Fruit fly (Drosophila melanogaster) whole organism, embryonic: ENCODE measurements around the gene CG3337.

Experiments used
- Abd-B ChIP-seq: fragments of 200-800 bp; sonication (Bioruptor generic); optimal IDR thresholded peaks from 2 replicates; lab custom pipeline; 2018; ENCODE audit warnings: missing biosample characterization, mild to moderate bottlenecking, missing genetic modification characterization, moderate library complexity
- Aef1 ChIP-seq: fragments of 200-800 bp; sonication (Bioruptor generic); IDR thresholded peaks from 3 replicates; pipeline ENCODE4 v1.3.6; 2022; ENCODE audit warnings: missing biosample characterization, missing genetic modification characterization
- CG10366 ChIP-seq: fragments of 200-800 bp; sonication (Bioruptor generic); IDR thresholded peaks from 2 replicates; pipeline ENCODE4 v1.3.6; 2022; ENCODE audit warnings: missing biosample characterization, missing genetic modification characterization
- CG10565 ChIP-seq: fragments of 200-800 bp; sonication (Bioruptor generic); optimal IDR thresholded peaks from 3 replicates; lab custom pipeline; 2016; ENCODE audit warnings: missing biosample characterization, mild to moderate bottlenecking, missing genetic modification characterization
- CG11247 ChIP-seq: fragments of 200-800 bp; sonication (Bioruptor generic); IDR thresholded peaks from 2 replicates; pipeline ENCODE4 v1.3.6; 2022; ENCODE audit warnings: missing biosample characterization, missing genetic modification characterization
- CG12299 ChIP-seq: fragments of 200-800 bp; sonication (Bioruptor generic); optimal IDR thresholded peaks from 2 replicates; lab custom pipeline; 2018; ENCODE audit warnings: missing biosample characterization, mild to moderate bottlenecking, missing genetic modification characterization
- CG12391 ChIP-seq: fragments of 200-800 bp; sonication (Bioruptor generic); optimal IDR thresholded peaks from 3 replicates; lab custom pipeline; 2018; ENCODE audit warnings: missing biosample characterization, mild to moderate bottlenecking, missing genetic modification characterization, moderate library complexity
- CG14441 ChIP-seq: fragments of 200-800 bp; sonication (Bioruptor generic); IDR thresholded peaks from 2 replicates; pipeline ENCODE4 v1.3.6; 2022; ENCODE audit warnings: missing biosample characterization, missing genetic modification characterization
- CG14710 ChIP-seq: fragments of 200-800 bp; sonication (Bioruptor generic); optimal IDR thresholded peaks from 3 replicates; lab custom pipeline; 2019; ENCODE audit warnings: missing biosample characterization, mild to moderate bottlenecking, missing genetic modification characterization, moderate library complexity
- CG14860 ChIP-seq: fragments of 200-800 bp; sonication (Bioruptor generic); IDR thresholded peaks from 3 replicates; pipeline ENCODE4 v1.3.6; 2022; ENCODE audit warnings: missing biosample characterization, missing genetic modification characterization; ENCODE audit not compliant: partially characterized antibody
- CG1602 ChIP-seq: fragments of 200-800 bp; sonication (Bioruptor generic); optimal IDR thresholded peaks from 3 replicates; lab custom pipeline; 2016; ENCODE audit warnings: missing biosample characterization, missing genetic modification characterization
- CG17361 ChIP-seq: fragments of 200-800 bp; sonication (Bioruptor generic); IDR thresholded peaks from 3 replicates; pipeline ENCODE4 v1.3.6; 2022; ENCODE audit warnings: missing biosample characterization, missing genetic modification characterization
- CG17829 ChIP-seq: fragments of 200-800 bp; optimal IDR thresholded peaks from 2 replicates; lab custom pipeline; 2019; ENCODE audit warnings: missing biosample characterization, mild to moderate bottlenecking, missing genetic modification characterization, moderate library complexity
- CG2120 ChIP-seq: fragments of 200-800 bp; sonication (Bioruptor generic); optimal IDR thresholded peaks from 3 replicates; lab custom pipeline; 2016; ENCODE audit warnings: missing biosample characterization, missing genetic modification characterization
- CG2199 ChIP-seq: fragments of 200-800 bp; sonication (Bioruptor generic); IDR thresholded peaks from 3 replicates; pipeline ENCODE4 v1.3.6; 2022; ENCODE audit warnings: missing biosample characterization, missing genetic modification characterization
- CG2712 ChIP-seq: fragments of 200-800 bp; optimal IDR thresholded peaks from 3 replicates; lab custom pipeline; 2019; ENCODE audit warnings: missing biosample characterization, mild to moderate bottlenecking, missing genetic modification characterization, moderate library complexity
- CG2889 ChIP-seq: fragments of 200-800 bp; sonication (Bioruptor generic); IDR thresholded peaks from 3 replicates; pipeline ENCODE4 v1.3.6; 2022; ENCODE audit warnings: missing biosample characterization, missing genetic modification characterization
- CG30403 ChIP-seq: fragments of 200-800 bp; sonication (Bioruptor generic); optimal IDR thresholded peaks from 3 replicates; lab custom pipeline; 2016; ENCODE audit warnings: missing biosample characterization, missing genetic modification characterization
- CG31224 ChIP-seq: fragments of 200-800 bp; sonication (Bioruptor generic); IDR thresholded peaks from 2 replicates; pipeline ENCODE4 v1.3.6; 2022; ENCODE audit warnings: missing biosample characterization, missing genetic modification characterization
- CG33213 ChIP-seq: fragments of 200-800 bp; sonication (Bioruptor generic); optimal IDR thresholded peaks from 3 replicates; lab custom pipeline; 2016; ENCODE audit warnings: missing biosample characterization, missing genetic modification characterization
- CG33557 ChIP-seq: fragments of 200-800 bp; sonication (Bioruptor generic); optimal IDR thresholded peaks from 2 replicates; lab custom pipeline; 2019; ENCODE audit warnings: missing biosample characterization, mild to moderate bottlenecking, missing genetic modification characterization, moderate library complexity
- CG34376 ChIP-seq: fragments of 200-800 bp; sonication (Bioruptor generic); optimal IDR thresholded peaks from 2 replicates; lab custom pipeline; 2018; ENCODE audit warnings: missing biosample characterization, mild to moderate bottlenecking, missing genetic modification characterization
- CG43689 ChIP-seq: fragments of 200-800 bp; sonication (Bioruptor generic); IDR thresholded peaks from 2 replicates; pipeline ENCODE4 v1.3.6; 2022; ENCODE audit warnings: missing biosample characterization, missing genetic modification characterization
- CG6854 ChIP-seq: fragments of 200-800 bp; sonication (Bioruptor generic); optimal IDR thresholded peaks from 3 replicates; lab custom pipeline; 2017; ENCODE audit warnings: missing biosample characterization, mild to moderate bottlenecking, missing genetic modification characterization
- CG9876 ChIP-seq: fragments of 200-800 bp; sonication (Bioruptor generic); optimal IDR thresholded peaks from 2 replicates; lab custom pipeline; 2016; ENCODE audit warnings: missing biosample characterization, missing genetic modification characterization
- CG9932 ChIP-seq: fragments of 200-800 bp; sonication (Bioruptor generic); IDR thresholded peaks from 2 replicates; pipeline ENCODE4 v1.3.6; 2022; ENCODE audit warnings: missing biosample characterization, missing genetic modification characterization
- Drgx ChIP-seq: fragments of 200-800 bp; sonication (Bioruptor generic); IDR thresholded peaks from 2 replicates; pipeline ENCODE4 v1.3.6; 2022; ENCODE audit warnings: missing biosample characterization, missing genetic modification characterization
- E2f2 ChIP-seq: fragments of 200-800 bp; sonication (Bioruptor generic); IDR thresholded peaks from 2 replicates; pipeline ENCODE4 v1.3.6; 2022; ENCODE audit warnings: missing biosample characterization, missing genetic modification characterization
- ERR ChIP-seq: fragments of 200-800 bp; sonication (Bioruptor generic); optimal IDR thresholded peaks from 2 replicates; lab custom pipeline; 2016; ENCODE audit warnings: missing biosample characterization, missing genetic modification characterization
- H15 ChIP-seq: fragments of 200-800 bp; sonication (Bioruptor generic); IDR thresholded peaks from 3 replicates; pipeline ENCODE4 v1.3.6; 2022; ENCODE audit warnings: missing biosample characterization, missing genetic modification characterization
- Hsf ChIP-seq: fragments of 200-800 bp; sonication (Bioruptor generic); optimal IDR thresholded peaks from 3 replicates; lab custom pipeline; 2016; ENCODE audit warnings: missing biosample characterization, missing genetic modification characterization
- Lim3 ChIP-seq: fragments of 200-800 bp; sonication (Bioruptor generic); IDR thresholded peaks from 2 replicates; pipeline ENCODE4 v1.3.6; 2022; ENCODE audit warnings: missing biosample characterization, missing genetic modification characterization
- Mrtf ChIP-seq: fragments of 200-800 bp; sonication (Bioruptor generic); IDR thresholded peaks from 3 replicates; pipeline ENCODE4 v1.3.6; 2022; ENCODE audit warnings: missing biosample characterization, missing genetic modification characterization
- Myb ChIP-seq: fragments of 200-800 bp; sonication (Bioruptor generic); optimal IDR thresholded peaks from 2 replicates; lab custom pipeline; 2016; ENCODE audit warnings: missing biosample characterization, missing genetic modification characterization
- Scr ChIP-seq: fragments of 200-800 bp; sonication (Bioruptor generic); IDR thresholded peaks from 2 replicates; pipeline ENCODE4 v1.3.6; 2022; ENCODE audit warnings: missing biosample characterization, missing genetic modification characterization; ENCODE audit not compliant: partially characterized antibody
- Side ChIP-seq: fragments of 200-800 bp; sonication (Bioruptor generic); optimal IDR thresholded peaks from 2 replicates; lab custom pipeline; 2016; ENCODE audit warnings: missing biosample characterization, missing genetic modification characterization
- Six4 ChIP-seq: fragments of 200-800 bp; sonication (Bioruptor generic); optimal IDR thresholded peaks from 2 replicates; lab custom pipeline; 2016; ENCODE audit warnings: missing biosample characterization, missing genetic modification characterization
- chif ChIP-seq, 2 experiments: fragments of 200-800 bp; sonication (Bioruptor generic); optimal IDR thresholded peaks; 3 replicates each; lab custom pipeline; 2016; ENCODE audit warnings: missing biosample characterization in 2 of 2, missing genetic modification characterization in 2 of 2
- corto ChIP-seq: fragments of 200-800 bp; sonication (Bioruptor generic); optimal IDR thresholded peaks from 2 replicates; lab custom pipeline; 2016; ENCODE audit warnings: missing biosample characterization, mild to moderate bottlenecking, missing genetic modification characterization, moderate library complexity
- crp ChIP-seq, 2 experiments: fragments of 200-800 bp; sonication (Bioruptor generic); optimal IDR thresholded peaks; 2 replicates in 1 of 2; 3 replicates in 1 of 2; lab custom pipeline; 2017; ENCODE audit warnings: missing biosample characterization in 2 of 2, missing genetic modification characterization in 2 of 2, mild to moderate bottlenecking in 1 of 2, moderate library complexity in 1 of 2
- dmrt11E ChIP-seq: fragments of 200-800 bp; sonication (Bioruptor generic); optimal IDR thresholded peaks from 3 replicates; lab custom pipeline; 2018; ENCODE audit warnings: missing biosample characterization, mild to moderate bottlenecking, missing genetic modification characterization, moderate library complexity
- fd96Cb ChIP-seq: fragments of 200-800 bp; sonication (Bioruptor generic); optimal IDR thresholded peaks from 2 replicates; lab custom pipeline; 2018; ENCODE audit warnings: missing biosample characterization, mild to moderate bottlenecking, missing genetic modification characterization, moderate library complexity
- gsb-n ChIP-seq: fragments of 200-800 bp; sonication (Bioruptor generic); optimal IDR thresholded peaks from 3 replicates; lab custom pipeline; 2018; ENCODE audit warnings: missing biosample characterization, mild to moderate bottlenecking, missing genetic modification characterization
- nmo ChIP-seq: fragments of 200-800 bp; sonication (Bioruptor generic); optimal IDR thresholded peaks from 2 replicates; lab custom pipeline; 2018; ENCODE audit warnings: missing biosample characterization, mild to moderate bottlenecking, missing genetic modification characterization, moderate library complexity
- peb ChIP-seq: fragments of 200-800 bp; sonication (Bioruptor generic); IDR thresholded peaks from 2 replicates; pipeline ENCODE4 v1.3.6; 2022; ENCODE audit warnings: missing biosample characterization, missing genetic modification characterization
- run ChIP-seq: fragments of 200-800 bp; sonication (Bioruptor generic); optimal IDR thresholded peaks from 3 replicates; lab custom pipeline; 2018; ENCODE audit warnings: missing biosample characterization, mild to moderate bottlenecking, missing genetic modification characterization
- sisA ChIP-seq: fragments of 200-800 bp; sonication (Bioruptor generic); IDR thresholded peaks from 2 replicates; pipeline ENCODE4 v1.3.6; 2022; ENCODE audit warnings: missing biosample characterization, missing genetic modification characterization
- tio ChIP-seq: fragments of 200-800 bp; sonication (Bioruptor generic); optimal IDR thresholded peaks from 2 replicates; lab custom pipeline; 2017; ENCODE audit warnings: missing biosample characterization, missing genetic modification characterization, inconsistent platforms
- twi ChIP-seq: fragments of 200-800 bp; optimal IDR thresholded peaks from 2 replicates; lab custom pipeline; 2019; ENCODE audit warnings: missing biosample characterization, mild to moderate bottlenecking, missing genetic modification characterization, moderate library complexity
- wor ChIP-seq: fragments of 200-800 bp; sonication (Bioruptor generic); IDR thresholded peaks from 2 replicates; pipeline ENCODE4 v1.3.6; 2022; ENCODE audit warnings: missing biosample characterization, missing genetic modification characterization
- zen ChIP-seq: fragments of 200-800 bp; sonication (Bioruptor generic); optimal IDR thresholded peaks from 3 replicates; lab custom pipeline; 2018; ENCODE audit warnings: missing biosample characterization, mild to moderate bottlenecking, missing genetic modification characterization, moderate library complexity

Gene CG3337

dm6 chr3R:21199953-21200368 is 23.4 kb downstream of the CG3337 start (continued):
- TF ChIP-seq chif (GFP tag; optimal IDR thresholded peaks at IDR 0.05; lab: Kevin White, UChicago) (peak; percentile 21 to 30), CG14710 (tag; lab: Kevin White, UChicago) (peak; percentile 10), fd96Cb (tag; lab: Kevin White, UChicago) (no peak), CG10565 (GFP tag; lab: Kevin White, UChicago) (no peak), CG2889 (GFP tag; lab: Robert Waterston, UW) (no peak), twi (tag; lab: Kevin White, UChicago) (peak; percentile 8), Hsf (GFP tag; lab: Kevin White, UChicago) (peak; percentile 45), run (tag; lab: Kevin White, UChicago) (no peak), Aef1 (0 out of 3 replicates have a peak, but pooled peaks have one; percentile 12), CG31224 (no peak), ERR (GFP tag; lab: Kevin White, UChicago) (no peak), Side (GFP tag; lab: Kevin White, UChicago) (no peak), Six4 (GFP tag; lab: Kevin White, UChicago) (peak; percentile 15), CG43689 (no peak), E2f2 (GFP tag; lab: Robert Waterston, UW) (peak; percentile 6; the same call in 1 of the 2 replicates), crp (GFP tag; optimal IDR thresholded peaks at IDR 0.05; lab: Kevin White, UChicago) (no peak), dmrt11E (tag; lab: Kevin White, UChicago) (peak; percentile 25), CG14860 (no peak), sisA (GFP tag; lab: Robert Waterston, UW) (peak; percentile 28; the same call in 1 of the 2 replicates), CG2199 (GFP tag; lab: Robert Waterston, UW) (0 out of 3 replicates have a peak, but pooled peaks have one; percentile 62), CG30403 (peak; percentile 50), Myb (no peak), CG14441 (GFP tag; lab: Robert Waterston, UW) (peak; percentile 34; the same call in 1 of the 2 replicates), corto (GFP tag; lab: Kevin White, UChicago) (no peak), Lim3 (GFP tag; lab: Robert Waterston, UW) (no peak), wor (GFP tag; lab: Robert Waterston, UW) (0 out of 2 replicates have a peak, but pooled peaks have one; percentile 18), CG34376 (no peak), gsb-n (peak; percentile 53), CG33557 (no peak), peb (0 out of 2 replicates have a peak, but pooled peaks have one; percentile 29), CG9932 (GFP tag; lab: Robert Waterston, UW) (no peak), CG2712 (tag; lab: Kevin White, UChicago) (peak; percentile 46), CG17361 (GFP tag; lab: Robert Waterston, UW) (peak; percentile 55; the same call in 2 of the 3 replicates), H15 (GFP tag; lab: Robert Waterston, UW) (no peak), CG2120 (peak; percentile 32), CG6854 (GFP tag; lab: Kevin White, UChicago) (no peak), CG10366 (GFP tag; lab: Robert Waterston, UW) (peak; percentile 45), Scr (no peak), CG11247 (GFP tag; lab: Robert Waterston, UW) (0 out of 2 replicates have a peak, but pooled peaks have one; percentile 21), tio (peak; percentile 24), Abd-B (peak; percentile 47), CG9876 (no peak), CG17829 (tag; lab: Kevin White, UChicago) (peak; percentile 23), Mrtf (GFP tag; lab: Robert Waterston, UW) (peak; percentile 17; the same call in 1 of the 3 replicates), CG33213 (no peak), Drgx (peak; percentile 58), CG12299 (tag; lab: Kevin White, UChicago) (no peak), CG12391 (tag; lab: Kevin White, UChicago) (peak; percentile 66), CG1602 (GFP tag; lab: Kevin White, UChicago) (peak; percentile 49), nmo (GFP tag; lab: Kevin White, UChicago) (peak; percentile 54), zen (no peak)
